Worm (Caenorhabditis elegans): ENCODE results near the gene nsph-3.1.
"Not testable (repeated sequence)": the region's sequence is repeated elsewhere in the genome, so short reads cannot be mapped to it uniquely, and the experiment has no call there.

The nsph-3.1 gene

ce11 chrIV:10980628-10981027, 31.0 kb downstream of the nsph-3.1 start:
- TF ChIP-seq nhr-28 (tag; optimal IDR thresholded peaks at IDR 0.05): no peak
- peak; percentile 6 for TF ChIP-seq nhr-25 (tag; optimal IDR thresholded peaks at IDR 0.05)
- TF ChIP-seq nhr-76 (tag; optimal IDR thresholded peaks at IDR 0.05): no peak
- no peak for TF ChIP-seq unc-39 (tag; optimal IDR thresholded peaks at IDR 0.05)
- no peak for TF ChIP-seq ceh-28 (tag; optimal IDR thresholded peaks at IDR 0.05)
- TF ChIP-seq nhr-11 (tag; optimal IDR thresholded peaks at IDR 0.05): no peak
- TF ChIP-seq elt-2 (tag; optimal IDR thresholded peaks at IDR 0.05): peak; percentile 17
- TF ChIP-seq pha-4 (tag; optimal IDR thresholded peaks at IDR 0.05): peak; percentile 38

ce11 chrIV:10981761-10982160, 32.2 kb downstream of the nsph-3.1 start, which contains the start of gene Y43E12A.2:
Y43E12A.2 (plus strand) TSS chrIV:10982061.
- no peak for TF ChIP-seq ztf-4 (tag; optimal IDR thresholded peaks at IDR 0.05)
- TF ChIP-seq pha-4 (tag; optimal IDR thresholded peaks at IDR 0.05): peak; percentile 14

DNA sequence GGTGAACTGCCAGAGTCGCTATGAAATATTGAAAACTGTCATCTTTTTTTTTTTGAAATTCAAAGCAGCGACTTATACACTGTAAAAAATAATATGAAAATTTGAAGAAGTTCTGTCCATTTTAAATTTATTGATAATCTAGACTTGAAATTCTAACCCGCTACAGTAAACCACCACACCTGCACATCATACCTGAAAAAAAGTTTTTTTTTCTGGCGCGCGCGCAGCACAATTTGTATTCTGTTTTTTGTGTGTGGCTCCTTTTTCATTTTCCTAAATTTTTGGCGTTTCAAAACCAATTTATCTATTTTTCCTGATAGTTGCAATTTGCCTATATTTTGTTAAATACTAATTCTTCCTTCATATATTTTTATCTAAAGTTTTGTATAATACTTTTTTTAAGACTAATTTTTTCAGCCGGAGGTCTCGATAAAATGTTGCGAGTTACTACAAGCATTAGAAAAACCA, 36.0 kb downstream of the nsph-3.1 start, which contains the start of gene cyb-2.1:
Gene cyb-2.1 (plus strand): TSS at position 418 of the 468 bp plus-strand sequence.
- no peak for TF ChIP-seq nhr-12 (tag; optimal IDR thresholded peaks at IDR 0.05)
- no peak for TF ChIP-seq pha-4 (tag; optimal IDR thresholded peaks at IDR 0.05)
- no peak for TF ChIP-seq ceh-16 (tag; optimal IDR thresholded peaks at IDR 0.05)
- no peak for TF ChIP-seq zag-1 (tag; optimal IDR thresholded peaks at IDR 0.05)
- no peak for TF ChIP-seq lin-39 (tag; optimal IDR thresholded peaks at IDR 0.05)
- no peak for TF ChIP-seq nhr-28 (tag; optimal IDR thresholded peaks at IDR 0.05)
- TF ChIP-seq nhr-77 (tag; optimal IDR thresholded peaks at IDR 0.05): no peak
- TF ChIP-seq nhr-25 (tag; optimal IDR thresholded peaks at IDR 0.05): no peak
- no peak for TF ChIP-seq nhr-76 (tag; optimal IDR thresholded peaks at IDR 0.05)
- no peak for TF ChIP-seq R02D3.7 (tag; optimal IDR thresholded peaks at IDR 0.05)
- TF ChIP-seq ZK546.5 (tag; optimal IDR thresholded peaks at IDR 0.05): no peak
- no peak for TF ChIP-seq nhr-23 (tag; optimal IDR thresholded peaks at IDR 0.05)
- no peak for TF ChIP-seq lin-15B (tag; optimal IDR thresholded peaks at IDR 0.05)
- no peak for TF ChIP-seq elt-3 (tag; optimal IDR thresholded peaks at IDR 0.05)

- TF ChIP-seq ama-1 (optimal IDR thresholded peaks at IDR 0.05); nhr-12 (tag; optimal IDR thresholded peaks at IDR 0.05); fkh-2 (tag; optimal IDR thresholded peaks at IDR 0.05): not testable (repeated sequence)
Observed at ce11 chrIV:10987342-10987945, 37.8 kb downstream of the nsph-3.1 start, which contains the start of gene Y43E12A.3. Y43E12A.3 (plus strand) TSS chrIV:10987895.

DNA sequence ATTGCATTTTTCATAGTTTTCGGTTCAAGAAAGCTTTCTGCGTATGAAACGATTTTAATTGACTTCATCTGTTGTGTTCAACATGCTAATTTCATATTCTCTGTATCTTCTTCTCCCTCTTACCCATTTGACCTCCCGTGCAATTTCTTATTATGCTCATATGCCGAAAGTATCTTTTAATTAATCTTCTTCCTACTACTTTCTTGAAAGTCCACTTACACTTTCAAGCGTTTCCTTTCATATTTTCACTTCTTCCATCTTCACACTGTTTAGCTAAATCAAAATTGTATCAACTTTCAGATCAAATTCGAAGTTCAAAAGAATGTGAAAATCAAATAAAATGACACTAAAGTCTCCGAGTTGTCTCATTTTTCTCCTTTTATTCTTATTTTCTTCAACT, 41.1 kb downstream of the nsph-3.1 start, which contains the start of gene F13H10.5:
Gene F13H10.5 (plus strand): TSS at position 301 of the 400 bp plus-strand sequence.
- TF ChIP-seq eor-1 (tag; optimal IDR thresholded peaks at IDR 0.05): no peak
- TF ChIP-seq lsy-12 (tag; optimal IDR thresholded peaks at IDR 0.05): no peak
- TF ChIP-seq pha-4 (tag; optimal IDR thresholded peaks at IDR 0.05): no peak
- TF ChIP-seq unc-39 (tag; optimal IDR thresholded peaks at IDR 0.05): no peak
- no peak for TF ChIP-seq R02D3.7 (tag; optimal IDR thresholded peaks at IDR 0.05)
- TF ChIP-seq pqm-1 (tag; optimal IDR thresholded peaks at IDR 0.05): no peak
- no peak for TF ChIP-seq ztf-11 (tag; optimal IDR thresholded peaks at IDR 0.05)
- no peak for TF ChIP-seq ztf-4 (tag; optimal IDR thresholded peaks at IDR 0.05)
- no peak for TF ChIP-seq lin-15B (tag; optimal IDR thresholded peaks at IDR 0.05)
- TF ChIP-seq sea-2 (GFP tag; optimal IDR thresholded peaks at IDR 0.05): no peak
- no peak for TF ChIP-seq mdl-1 (tag; optimal IDR thresholded peaks at IDR 0.05)
- TF ChIP-seq nhr-76 (tag; optimal IDR thresholded peaks at IDR 0.05): no peak
- TF ChIP-seq fos-1 (tag; optimal IDR thresholded peaks at IDR 0.05): no peak
- no peak for TF ChIP-seq fkh-2 (tag; optimal IDR thresholded peaks at IDR 0.05)
- no peak for TF ChIP-seq egl-5 (tag; optimal IDR thresholded peaks at IDR 0.05)
- TF ChIP-seq nhr-12 (tag; optimal IDR thresholded peaks at IDR 0.05): no peak
- no peak for TF ChIP-seq ceh-9 (tag; optimal IDR thresholded peaks at IDR 0.05)
- TF ChIP-seq nfya-1 (tag; optimal IDR thresholded peaks at IDR 0.05; ENCODE audit: insufficient read depth): no peak
- no peak for TF ChIP-seq unc-62 (GFP tag; optimal IDR thresholded peaks at IDR 0.05)
- no peak for TF ChIP-seq elt-2 (tag; optimal IDR thresholded peaks at IDR 0.05)
